Fruit fly (Drosophila melanogaster): ENCODE data around the gene CG7724.

DNA sequence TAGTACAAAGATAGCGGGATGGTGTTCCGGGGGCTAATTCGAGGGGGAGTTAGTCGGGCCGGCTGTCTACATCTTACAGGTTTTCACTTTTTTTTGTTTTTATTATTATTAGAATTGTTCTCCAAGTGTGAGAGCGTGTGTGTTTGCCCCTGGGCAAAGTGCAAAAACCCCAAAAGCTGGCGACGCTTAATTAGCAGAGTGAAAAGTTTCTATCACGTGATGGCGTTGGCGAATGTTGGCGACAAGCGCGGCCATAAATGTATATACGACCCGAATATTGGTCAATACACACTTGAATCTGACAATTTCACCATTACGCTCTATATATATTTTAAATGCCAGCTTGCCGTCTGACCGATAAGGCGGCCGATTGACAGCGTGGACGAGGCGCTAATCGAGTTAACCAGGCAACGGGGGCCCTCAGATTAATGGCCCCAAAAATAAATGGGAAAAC lies 46.5 kb upstream of the CG7724 start:
- TF ChIP-seq psq (GFP tag; optimal IDR thresholded peaks at IDR 0.05) (no peak), br (GFP tag; optimal IDR thresholded peaks at IDR 0.05) (peak; percentile 12), Dif (GFP tag; optimal IDR thresholded peaks at IDR 0.05; ENCODE audit: partially characterized antibody) (no peak), dsf (GFP tag; optimal IDR thresholded peaks at IDR 0.05; ENCODE audit: borderline replicate concordance) (no peak), Hr83 (GFP tag; optimal IDR thresholded peaks at IDR 0.05; ENCODE audit: poor library complexity, severe bottlenecking) (no peak), h (GFP tag; optimal IDR thresholded peaks at IDR 0.05) (no peak), rgr (GFP tag; optimal IDR thresholded peaks at IDR 0.05) (peak; percentile 21), fru (GFP tag; optimal IDR thresholded peaks at IDR 0.05) (no peak), pan (optimal IDR thresholded peaks at IDR 0.05) (no peak), Sp1 (GFP tag; optimal IDR thresholded peaks at IDR 0.05) (no peak), lola (GFP tag; optimal IDR thresholded peaks at IDR 0.05) (no peak), N (GFP tag; optimal IDR thresholded peaks at IDR 0.05) (no peak)
